Fruit fly (Drosophila melanogaster) whole organism, embryonic: ENCODE results near the gene Ubc4.

Experiments
- Ada2b ChIP-seq: fragments of 200-800 bp; sonication (Bioruptor generic); IDR thresholded peaks from 2 replicates; pipeline ENCODE4 v1.3.6; 2022; ENCODE audit warnings: missing biosample characterization, missing genetic modification characterization
- Adf1 ChIP-seq: fragments of 200-800 bp; sonication (Bioruptor generic); IDR thresholded peaks from 2 replicates; pipeline ENCODE4 v1.3.6; 2022; ENCODE audit warnings: missing biosample characterization, missing genetic modification characterization
- Aef1 ChIP-seq: fragments of 200-800 bp; sonication (Bioruptor generic); IDR thresholded peaks from 3 replicates; pipeline ENCODE4 v1.3.6; 2022; ENCODE audit warnings: missing biosample characterization, missing genetic modification characterization
- CG10366 ChIP-seq: fragments of 200-800 bp; sonication (Bioruptor generic); IDR thresholded peaks from 2 replicates; pipeline ENCODE4 v1.3.6; 2022; ENCODE audit warnings: missing biosample characterization, missing genetic modification characterization
- CG11247 ChIP-seq: fragments of 200-800 bp; sonication (Bioruptor generic); IDR thresholded peaks from 2 replicates; pipeline ENCODE4 v1.3.6; 2022; ENCODE audit warnings: missing biosample characterization, missing genetic modification characterization
- CG11398 ChIP-seq: fragments of 200-800 bp; sonication (Bioruptor generic); optimal IDR thresholded peaks from 2 replicates; lab custom pipeline; 2016; ENCODE audit warnings: missing biosample characterization, missing genetic modification characterization
- CG12071 ChIP-seq: fragments of 200-800 bp; sonication (Bioruptor generic); optimal IDR thresholded peaks from 3 replicates; lab custom pipeline; 2018; ENCODE audit warnings: missing biosample characterization, mild to moderate bottlenecking, missing genetic modification characterization
- CG14014 ChIP-seq: fragments of 200-800 bp; sonication (Bioruptor generic); IDR thresholded peaks from 2 replicates; pipeline ENCODE4 v1.3.6; 2022; ENCODE audit warnings: missing biosample characterization, missing genetic modification characterization
- CG14710 ChIP-seq: fragments of 200-800 bp; sonication (Bioruptor generic); optimal IDR thresholded peaks from 3 replicates; lab custom pipeline; 2019; ENCODE audit warnings: missing biosample characterization, mild to moderate bottlenecking, missing genetic modification characterization, moderate library complexity
- CG15696 ChIP-seq: fragments of 200-800 bp; sonication (Bioruptor generic); optimal IDR thresholded peaks from 2 replicates; lab custom pipeline; 2019; ENCODE audit warnings: missing biosample characterization, mild to moderate bottlenecking, missing genetic modification characterization, moderate library complexity
- CG17328 ChIP-seq: fragments of 200-800 bp; sonication (Bioruptor generic); IDR thresholded peaks from 2 replicates; pipeline ENCODE4 v1.3.6; 2022; ENCODE audit warnings: missing biosample characterization, missing genetic modification characterization
- CG17568 ChIP-seq: fragments of 200-800 bp; sonication (Bioruptor generic); optimal IDR thresholded peaks from 2 replicates; lab custom pipeline; 2018; ENCODE audit warnings: missing biosample characterization, mild to moderate bottlenecking, missing genetic modification characterization, moderate library complexity
- CG17802 ChIP-seq: fragments of 200-800 bp; sonication (Bioruptor generic); optimal IDR thresholded peaks from 2 replicates; lab custom pipeline; 2018; ENCODE audit warnings: missing biosample characterization, mild to moderate bottlenecking, missing genetic modification characterization, moderate library complexity
- CG18262 ChIP-seq: fragments of 200-800 bp; optimal IDR thresholded peaks from 3 replicates; lab custom pipeline; 2019; ENCODE audit warnings: missing biosample characterization, mild to moderate bottlenecking, missing genetic modification characterization, moderate library complexity
- CG2712 ChIP-seq: fragments of 200-800 bp; optimal IDR thresholded peaks from 3 replicates; lab custom pipeline; 2019; ENCODE audit warnings: missing biosample characterization, mild to moderate bottlenecking, missing genetic modification characterization, moderate library complexity
- CG32767 ChIP-seq: fragments of 200-800 bp; sonication (Bioruptor generic); IDR thresholded peaks from 2 replicates; pipeline ENCODE4 v1.3.6; 2022; ENCODE audit warnings: missing biosample characterization, missing genetic modification characterization
- CG3726 ChIP-seq: fragments of 200-800 bp; sonication (Bioruptor generic); IDR thresholded peaks from 3 replicates; pipeline ENCODE4, ENCODE4 v1.3.6; 2022; ENCODE audit warnings: missing biosample characterization, missing genetic modification characterization
- CG6254 ChIP-seq: fragments of 200-800 bp; sonication (Bioruptor generic); optimal IDR thresholded peaks from 3 replicates; lab custom pipeline; 2017; ENCODE audit warnings: mild to moderate bottlenecking, missing biosample characterization, missing genetic modification reagents, missing genetic modification characterization
- CG6689 ChIP-seq: fragments of 200-800 bp; sonication (Bioruptor generic); IDR thresholded peaks from 2 replicates; pipeline ENCODE4 v1.3.6; 2022; ENCODE audit warnings: missing biosample characterization, missing genetic modification characterization
- CG6791 ChIP-seq: fragments of 200-800 bp; sonication (Bioruptor generic); IDR thresholded peaks from 3 replicates; pipeline ENCODE4 v1.3.6; 2022; ENCODE audit warnings: missing biosample characterization, missing genetic modification characterization; ENCODE audit not compliant: partially characterized antibody
- CG7928 ChIP-seq: fragments of 200-800 bp; sonication (Bioruptor generic); optimal IDR thresholded peaks from 2 replicates; lab custom pipeline; 2017; ENCODE audit warnings: missing biosample characterization, mild to moderate bottlenecking, missing genetic modification characterization
- CkIIα-i1 ChIP-seq: fragments of 200-800 bp; sonication (Bioruptor generic); IDR thresholded peaks from 2 replicates; pipeline ENCODE4 v1.3.6; 2022; ENCODE audit warnings: missing biosample characterization, missing genetic modification characterization
- Dbx ChIP-seq: fragments of 200-800 bp; sonication (Bioruptor generic); IDR thresholded peaks from 3 replicates; pipeline ENCODE4 v1.3.6; 2022; ENCODE audit warnings: missing biosample characterization, missing genetic modification characterization
- Gug ChIP-seq: fragments of 200-800 bp; sonication (Bioruptor generic); IDR thresholded peaks from 4 replicates; pipeline ENCODE4 v1.3.6; 2022; ENCODE audit warnings: missing biosample characterization, missing genetic modification characterization
- HLHmδ ChIP-seq: fragments of 200-800 bp; sonication (Bioruptor generic); optimal IDR thresholded peaks from 2 replicates; lab custom pipeline; 2018; ENCODE audit warnings: missing biosample characterization, mild to moderate bottlenecking, missing genetic modification characterization, moderate library complexity
- Max ChIP-seq: fragments of 200-800 bp; sonication (Bioruptor generic); optimal IDR thresholded peaks from 2 replicates; lab custom pipeline; 2016; ENCODE audit warnings: missing biosample characterization, mild to moderate bottlenecking, missing genetic modification characterization
- Med ChIP-seq: fragments of 200-800 bp; sonication (Bioruptor generic); peaks from one replicate; lab custom pipeline; 2016; ENCODE audit warnings: missing biosample characterization, missing genetic modification characterization, mild to moderate bottlenecking, inconsistent platforms, moderate library complexity
- Rx ChIP-seq: fragments of 200-800 bp; sonication (Bioruptor generic); IDR thresholded peaks from 2 replicates; pipeline ENCODE4 v1.3.6; 2022; ENCODE audit warnings: missing biosample characterization, missing genetic modification characterization
- Sox100B ChIP-seq: fragments of 200-800 bp; sonication (Bioruptor generic); optimal IDR thresholded peaks from 3 replicates; lab custom pipeline; 2018; ENCODE audit warnings: missing biosample characterization, mild to moderate bottlenecking, missing genetic modification characterization
- Trl ChIP-seq, 3 experiments: fragments of >200 bp in 2 of 3; fragments of 200-800 bp in 1 of 3; sonication (Bioruptor generic) in 1 of 3; optimal IDR thresholded peaks; 2 replicates in 1 of 3; 3 replicates in 2 of 3; lab custom pipeline; 2016 to 2017; ENCODE audit warnings: missing biosample characterization in 1 of 3, missing genetic modification characterization in 1 of 3
- bsh ChIP-seq, 2 experiments: fragments of 200-800 bp; sonication (Bioruptor generic); optimal IDR thresholded peaks; 2 replicates each; lab custom pipeline; 2017 to 2018; ENCODE audit warnings: mild to moderate bottlenecking in 2 of 2, missing biosample characterization in 2 of 2, missing genetic modification characterization in 2 of 2, moderate library complexity in 1 of 2
- ci ChIP-seq: fragments of 200-800 bp; sonication (Bioruptor generic); IDR thresholded peaks from 3 replicates; pipeline ENCODE4 v1.3.6; 2022; ENCODE audit warnings: missing biosample characterization, missing genetic modification characterization
- crp ChIP-seq, 2 experiments: fragments of 200-800 bp; sonication (Bioruptor generic); optimal IDR thresholded peaks; 2 replicates in 1 of 2; 3 replicates in 1 of 2; lab custom pipeline; 2017; ENCODE audit warnings: missing biosample characterization in 2 of 2, missing genetic modification characterization in 2 of 2, mild to moderate bottlenecking in 1 of 2, moderate library complexity in 1 of 2
- cwo ChIP-seq: fragments of 200-800 bp; sonication (Bioruptor generic); optimal IDR thresholded peaks from 3 replicates; lab custom pipeline; 2017; ENCODE audit warnings: missing biosample characterization, missing genetic modification characterization, mild to moderate bottlenecking, moderate library complexity, missing genetic modification reagents
- lmd ChIP-seq: fragments of 200-800 bp; sonication (Bioruptor generic); IDR thresholded peaks from 2 replicates; pipeline ENCODE4 v1.3.6; 2022; ENCODE audit warnings: missing biosample characterization, missing genetic modification characterization
- mld ChIP-seq: fragments of 200-800 bp; sonication (Bioruptor generic); IDR thresholded peaks from 3 replicates; pipeline ENCODE4 v1.3.6; 2022; ENCODE audit warnings: missing biosample characterization, missing genetic modification characterization; ENCODE audit not compliant: partially characterized antibody
- onecut ChIP-seq: fragments of 200-800 bp; sonication (Bioruptor generic); IDR thresholded peaks from 2 replicates; pipeline ENCODE4 v1.3.6; 2022; ENCODE audit warnings: missing biosample characterization, missing genetic modification characterization
- otp ChIP-seq: fragments of 200-800 bp; sonication (Bioruptor generic); IDR thresholded peaks from 3 replicates; pipeline ENCODE4, ENCODE4 v1.3.6; 2022; ENCODE audit warnings: missing biosample characterization, missing genetic modification characterization
- ranshi ChIP-seq: fragments of 200-800 bp; sonication (Bioruptor generic); IDR thresholded peaks from 2 replicates; pipeline ENCODE4 v1.3.6; 2022; ENCODE audit warnings: missing biosample characterization, missing genetic modification characterization
- rib ChIP-seq: fragments of 200-800 bp; sonication (Bioruptor generic); IDR thresholded peaks from 2 replicates; pipeline ENCODE4 v1.3.6; 2022; ENCODE audit warnings: missing biosample characterization, missing genetic modification characterization
- ro ChIP-seq: fragments of 200-800 bp; sonication (Bioruptor generic); IDR thresholded peaks from 2 replicates; pipeline ENCODE4 v1.3.6; 2022; ENCODE audit warnings: missing biosample characterization, missing genetic modification characterization
- slbo ChIP-seq: fragments of 200-800 bp; sonication (Bioruptor generic); IDR thresholded peaks from 2 replicates; pipeline ENCODE4 v1.3.6; 2022; ENCODE audit warnings: missing biosample characterization, missing genetic modification characterization
- ssp ChIP-seq: fragments of 200-800 bp; sonication (Bioruptor generic); IDR thresholded peaks from 2 replicates; pipeline ENCODE4 v1.3.6; 2022; ENCODE audit warnings: missing biosample characterization, missing genetic modification characterization
- unpg ChIP-seq: fragments of 200-800 bp; sonication (Bioruptor generic); optimal IDR thresholded peaks from 3 replicates; lab custom pipeline; 2018; ENCODE audit warnings: missing biosample characterization, mild to moderate bottlenecking, missing genetic modification characterization, moderate library complexity
- vvl ChIP-seq: fragments of 200-800 bp; sonication (Bioruptor generic); IDR thresholded peaks from 2 replicates; pipeline ENCODE4 v1.3.6; 2022; ENCODE audit warnings: missing biosample characterization, missing genetic modification characterization
- wdn ChIP-seq: fragments of 200-800 bp; sonication (Bioruptor generic); IDR thresholded peaks from 2 replicates; pipeline ENCODE4 v1.3.6; 2022; ENCODE audit warnings: missing biosample characterization, missing genetic modification characterization
- wor ChIP-seq: fragments of 200-800 bp; sonication (Bioruptor generic); IDR thresholded peaks from 2 replicates; pipeline ENCODE4 v1.3.6; 2022; ENCODE audit warnings: missing biosample characterization, missing genetic modification characterization
- zfh1 ChIP-seq: fragments of 200-800 bp; sonication (Bioruptor generic); IDR thresholded peaks from 3 replicates; pipeline ENCODE4 v1.3.6; 2022; ENCODE audit warnings: missing biosample characterization, missing genetic modification characterization

The Ubc4 gene

dm6 chr3L:9693552-9694133 lies 4.5 kb upstream of the Ubc4 start (continued):
- peak; percentile 36 for TF ChIP-seq unpg (GFP tag; lab: Kevin White, UChicago)
- TF ChIP-seq CG2712 (tag; lab: Kevin White, UChicago): peak; percentile 7
- peak; percentile 37; the same call in 1 of the 2 replicates for TF ChIP-seq wor (GFP tag; lab: Robert Waterston, UW)
- no peak for TF ChIP-seq HLHmδ (GFP tag; lab: Kevin White, UChicago)
- no peak for TF ChIP-seq ro (GFP tag; lab: Robert Waterston, UW)
- no peak for TF ChIP-seq Max (GFP tag; lab: Kevin White, UChicago)
- peak; percentile 31; the same call in 1 of the 2 replicates for TF ChIP-seq onecut (GFP tag; lab: Robert Waterston, UW)
- no peak for TF ChIP-seq CG15696 (tag; lab: Kevin White, UChicago)
- peak; percentile 60 for TF ChIP-seq Med (GFP tag; lab: Kevin White, UChicago)
- no peak for TF ChIP-seq CG12071
- TF ChIP-seq otp: peak; percentile 33; the same call in 1 of the 3 replicates
- TF ChIP-seq CG18262 (tag; lab: Kevin White, UChicago): no peak
- TF ChIP-seq CG32767 (GFP tag; lab: Robert Waterston, UW): 0 out of 2 replicates have a peak, but pooled peaks have one; percentile 16
- TF ChIP-seq CG11247 (GFP tag; lab: Robert Waterston, UW): no peak
- 0 out of 3 replicates have a peak, but pooled peaks have one; percentile 50 for TF ChIP-seq zfh1 (GFP tag; lab: Robert Waterston, UW)
- TF ChIP-seq CG17328 (GFP tag; lab: Robert Waterston, UW): peak; percentile 44; the same call in 1 of the 2 replicates
- TF ChIP-seq lmd (GFP tag; lab: Robert Waterston, UW): 0 out of 2 replicates have a peak, but pooled peaks have one; percentile 25
- TF ChIP-seq wdn: 0 out of 2 replicates have a peak, but pooled peaks have one; percentile 35
- TF ChIP-seq crp (GFP tag; optimal IDR thresholded peaks at IDR 0.05; lab: Kevin White, UChicago): peak in 1 of 2 experiments; percentile 30
- TF ChIP-seq Rx: no peak
- TF ChIP-seq CG14710 (tag; lab: Kevin White, UChicago): no peak
- TF ChIP-seq ranshi (GFP tag; lab: Robert Waterston, UW): 0 out of 2 replicates have a peak, but pooled peaks have one; percentile 9
- TF ChIP-seq Ada2b: 0 out of 2 replicates have a peak, but pooled peaks have one; percentile 28
- peak; percentile 37; the same call in 1 of the 2 replicates for TF ChIP-seq CG10366 (GFP tag; lab: Robert Waterston, UW)
- TF ChIP-seq CG7928 (GFP tag; lab: Kevin White, UChicago): no peak
- TF ChIP-seq vvl (GFP tag; lab: Robert Waterston, UW): peak; percentile 24; the same call in 1 of the 2 replicates
- TF ChIP-seq CG11398: no peak
- TF ChIP-seq Sox100B: peak; percentile 6
- TF ChIP-seq Adf1 (GFP tag; lab: Robert Waterston, UW): peak; percentile 6; the same call in 1 of the 2 replicates
- peak; percentile 52; the same call in 1 of the 3 replicates for TF ChIP-seq CG6791
- peak; percentile 38; the same call in 1 of the 2 replicates for TF ChIP-seq slbo (GFP tag; lab: Robert Waterston, UW)
- peak; percentile 70 for TF ChIP-seq cwo (GFP tag; lab: Kevin White, UChicago)
- TF ChIP-seq ssp (GFP tag; lab: Robert Waterston, UW): 0 out of 2 replicates have a peak, but pooled peaks have one; percentile 20
- TF ChIP-seq CG6689 (GFP tag; lab: Robert Waterston, UW): peak; percentile 39; the same call in 1 of the 2 replicates
- TF ChIP-seq CG6254: peak; percentile 31
- TF ChIP-seq Dbx (GFP tag; lab: Robert Waterston, UW): 0 out of 3 replicates have a peak, but pooled peaks have one; percentile 6
- no peak for TF ChIP-seq CG17802
- TF ChIP-seq CG14014 (GFP tag; lab: Robert Waterston, UW): peak; percentile 40
- peak in 1 of 2 experiments; percentile 2 for TF ChIP-seq Trl (optimal IDR thresholded peaks at IDR 0.05; lab: Kevin White, UChicago)
- TF ChIP-seq Trl (GFP tag; optimal IDR thresholded peaks at IDR 0.05; lab: Kevin White, UChicago): no peak
- peak; percentile 10 for TF ChIP-seq CG17568
- TF ChIP-seq mld (GFP tag; lab: Robert Waterston, UW): 0 out of 3 replicates have a peak, but pooled peaks have one; percentile 12
- peak; percentile 22; the same call in 2 of the 3 replicates for TF ChIP-seq Aef1 (GFP tag; lab: Robert Waterston, UW)
- peak; percentile 63; the same call in 1 of the 3 replicates for TF ChIP-seq ci (GFP tag; lab: Robert Waterston, UW)
- TF ChIP-seq Gug (GFP tag; lab: Robert Waterston, UW): 0 out of 4 replicates have a peak, but pooled peaks have one; percentile 19
- TF ChIP-seq rib (GFP tag; lab: Robert Waterston, UW): peak; percentile 12; the same call in 1 of the 2 replicates
- TF ChIP-seq bsh (GFP tag; optimal IDR thresholded peaks at IDR 0.05; lab: Kevin White, UChicago): peak in 1 of 2 experiments; percentile 31
- TF ChIP-seq CG3726 (GFP tag; lab: Robert Waterston, UW): 0 out of 3 replicates have a peak, but pooled peaks have one; percentile 39
- no peak for TF ChIP-seq CkIIα-i1 (GFP tag; lab: Robert Waterston, UW)
